Worm (Caenorhabditis elegans): Measurements from ENCODE around the gene acs-22.

- TF ChIP-seq tbx-2 (tag; optimal IDR thresholded peaks at IDR 0.05) (no peak), skn-1 (tag; optimal IDR thresholded peaks at IDR 0.05) (no peak), ama-1 (optimal IDR thresholded peaks at IDR 0.05) (no peak), ceh-16 (tag; optimal IDR thresholded peaks at IDR 0.05) (no peak), fkh-10 (GFP tag; optimal IDR thresholded peaks at IDR 0.05) (no peak), ZK546.5 (tag; optimal IDR thresholded peaks at IDR 0.05) (no peak), snpc-4 (tag; optimal IDR thresholded peaks at IDR 0.05) (no peak), jun-1 (tag; optimal IDR thresholded peaks at IDR 0.05) (no peak), sea-2 (GFP tag; optimal IDR thresholded peaks at IDR 0.05) (no peak), unc-39 (tag; optimal IDR thresholded peaks at IDR 0.05) (no peak), ztf-11 (tag; optimal IDR thresholded peaks at IDR 0.05) (no peak), ztf-4 (tag; optimal IDR thresholded peaks at IDR 0.05) (no peak), R02D3.7 (tag; optimal IDR thresholded peaks at IDR 0.05) (no peak)
These were observed 28.1 kb upstream of the acs-22 start for ce11 chrX:8902920-8903319.
